Worm (Caenorhabditis elegans) whole organism, mixed stage, embryonic: ENCODE results near the gene C47E12.3.

Source experiments
- ceh-83 ChIP-seq: fragments of 200-800 bp; sonication (Bioruptor generic); optimal IDR thresholded peaks from 2 replicates; lab custom pipeline; 2018; ENCODE audit warnings: mild to moderate bottlenecking, missing genetic modification characterization, missing compliant biosample characterization
- ces-1 ChIP-seq: fragments of 150-350 bp; optimal IDR thresholded peaks from 2 replicates; lab custom pipeline; 2014; ENCODE audit warnings: missing biosample characterization, missing genetic modification reagents, missing genetic modification characterization
- cnd-1 ChIP-seq: fragments of 200-800 bp; sonication (Bioruptor generic); optimal IDR thresholded peaks from 2 replicates; lab custom pipeline; 2018; ENCODE audit warnings: mild to moderate bottlenecking, missing genetic modification characterization, missing compliant biosample characterization
- elt-3 ChIP-seq: fragments of 150-350 bp; optimal IDR thresholded peaks from 2 replicates; lab custom pipeline; 2014; ENCODE audit warnings: missing biosample characterization, missing genetic modification characterization
- mep-1 ChIP-seq: fragments of 150-350 bp; optimal IDR thresholded peaks from 2 replicates; lab custom pipeline; 2017; ENCODE audit warnings: missing biosample characterization, missing genetic modification reagents, missing genetic modification characterization, inconsistent platforms
- nhr-12 ChIP-seq: fragments of 150-350 bp; optimal IDR thresholded peaks from 2 replicates; lab custom pipeline; 2014; ENCODE audit warnings: missing biosample characterization, missing genetic modification characterization
- nhr-76 ChIP-seq: sonication (generic microtip); optimal IDR thresholded peaks from 2 replicates; lab custom pipeline; 2017; ENCODE audit warnings: missing biosample characterization, missing genetic modification characterization
- sem-2 ChIP-seq: fragments of 200-800 bp; sonication (Bioruptor generic); optimal IDR thresholded peaks from 2 replicates; lab custom pipeline; 2018; ENCODE audit warnings: mild to moderate bottlenecking, missing genetic modification characterization, missing compliant biosample characterization
- snpc-4 ChIP-seq: fragments of 150-350 bp; optimal IDR thresholded peaks from 2 replicates; lab custom pipeline; 2014; ENCODE audit warnings: missing biosample characterization, missing genetic modification characterization
- sptf-1 ChIP-seq: sonication (generic microtip); optimal IDR thresholded peaks from 2 replicates; lab custom pipeline; 2017; ENCODE audit warnings: mild to moderate bottlenecking, missing genetic modification characterization, moderate library complexity, missing compliant biosample characterization
- tbx-8 ChIP-seq: fragments of 200-800 bp; sonication (Bioruptor generic); optimal IDR thresholded peaks from 2 replicates; lab custom pipeline; 2018; ENCODE audit warnings: mild to moderate bottlenecking, missing genetic modification characterization, moderate library complexity, missing compliant biosample characterization
- unc-62 ChIP-seq: fragments of 150-350 bp; optimal IDR thresholded peaks from 2 replicates; lab custom pipeline; 2014; ENCODE audit warnings: missing biosample characterization, missing genetic modification reagents, missing genetic modification characterization
- ztf-11 ChIP-seq: fragments of 150-350 bp; optimal IDR thresholded peaks from 2 replicates; lab custom pipeline; 2014; ENCODE audit warnings: missing biosample characterization, missing genetic modification characterization

ce11 chrIV:9972629-9973028, 29.0 kb downstream of the C47E12.3 start, which contains the start of the genes C47E12.12 and C47E12.10:
- TF ChIP-seq cnd-1 (tag; lab: Kevin White, UChicago) (no peak), nhr-76 (tag; lab: Kevin White, UChicago) (no peak), elt-3 (tag; lab: Kevin White, UChicago) (no peak), nhr-12 (tag; lab: Kevin White, UChicago) (no peak), sem-2 (no peak), unc-62 (GFP tag; lab: Kevin White, UChicago) (no peak), snpc-4 (tag; lab: Kevin White, UChicago) (no peak), ces-1 (GFP tag; lab: Kevin White, UChicago) (no peak), ztf-11 (no peak), ceh-83 (GFP tag; lab: Kevin White, UChicago) (no peak), tbx-8 (no peak), sptf-1 (no peak), mep-1 (no peak)
